Worm (Caenorhabditis elegans) whole organism, L4 larva: ENCODE data around the gene gei-15.
A peak's percentile ranks its signal among the peaks of the same experiment; 100 is the strongest.

Experiments used
- F26F4.8 ChIP-seq: fragments of 200-800 bp; sonication (Bioruptor generic); conservative IDR thresholded peaks from 2 replicates; pipeline ENCODE4 v1.3.6; 2022; ENCODE audit warnings: missing genetic modification characterization, missing compliant biosample characterization
- F44E2.7 ChIP-seq: fragments of 200-800 bp; sonication (Bioruptor generic); IDR thresholded peaks from 2 replicates; pipeline ENCODE4 v2.1.2; 2022; ENCODE audit warnings: missing genetic modification characterization, missing compliant biosample characterization
- R02D3.7 ChIP-seq: fragments of 150-350 bp; sonication (generic microtip); optimal IDR thresholded peaks from 3 replicates; lab custom pipeline; 2014; ENCODE audit warnings: missing biosample characterization, missing genetic modification characterization
- T26A8.4 ChIP-seq: fragments of 200-800 bp; sonication (Bioruptor generic); IDR thresholded peaks from 2 replicates; pipeline ENCODE4 v1.3.6; 2022; ENCODE audit warnings: missing genetic modification characterization, missing compliant biosample characterization
- Y75B8A.6 ChIP-seq: fragments of 200-800 bp; sonication (Bioruptor generic); IDR thresholded peaks from 2 replicates; pipeline ENCODE4 v1.3.6; 2022; ENCODE audit warnings: missing genetic modification reagents, missing genetic modification characterization, missing compliant biosample characterization
- ZK546.5 ChIP-seq, 2 experiments: sonication (generic microtip); optimal IDR thresholded peaks; 2 replicates each; lab custom pipeline; 2017; ENCODE audit warnings: missing biosample characterization in 2 of 2, missing genetic modification characterization in 2 of 2
- aly-2 ChIP-seq: sonication (generic microtip); optimal IDR thresholded peaks from 2 replicates; lab custom pipeline; 2018; ENCODE audit warnings: missing biosample characterization, missing genetic modification characterization
- ama-1 ChIP-seq: fragments of 150-350 bp; optimal IDR thresholded peaks from 2 replicates; lab custom pipeline; 2014; ENCODE audit warnings: inconsistent platforms, mixed read lengths
- arid-1 ChIP-seq: fragments of 200-800 bp; sonication (Bioruptor generic); conservative IDR thresholded peaks from 2 replicates; pipeline ENCODE4 v1.3.6; 2022; ENCODE audit warnings: missing genetic modification reagents, missing genetic modification characterization, missing compliant biosample characterization
- attf-4 ChIP-seq: sonication (generic microtip); optimal IDR thresholded peaks from 3 replicates; lab custom pipeline; 2017; ENCODE audit warnings: missing biosample characterization, missing genetic modification characterization
- ceh-28 ChIP-seq: fragments of 150-350 bp; optimal IDR thresholded peaks from 2 replicates; lab custom pipeline; 2014; ENCODE audit warnings: missing biosample characterization, missing genetic modification reagents, missing genetic modification characterization
- ceh-32 ChIP-seq: sonication (generic microtip); optimal IDR thresholded peaks from 2 replicates; lab custom pipeline; 2016; ENCODE audit warnings: mild to moderate bottlenecking, missing genetic modification characterization, missing compliant biosample characterization; ENCODE audit not compliant: poor library complexity
- ceh-44 ChIP-seq: fragments of 200-800 bp; sonication (Bioruptor generic); IDR thresholded peaks from 2 replicates; pipeline ENCODE4 v1.3.6; 2022; ENCODE audit warnings: missing genetic modification reagents, missing genetic modification characterization, missing compliant biosample characterization
- ceh-62 ChIP-seq: sonication (generic microtip); optimal IDR thresholded peaks from 2 replicates; lab custom pipeline; 2017; ENCODE audit warnings: missing biosample characterization, missing genetic modification characterization
- daf-12 ChIP-seq: fragments of 150-350 bp; optimal IDR thresholded peaks from 2 replicates; lab custom pipeline; 2014; ENCODE audit warnings: missing biosample characterization, missing genetic modification reagents, missing genetic modification characterization
- daf-16 ChIP-seq, 3 experiments: sonication (generic microtip); optimal IDR thresholded peaks; 2 replicates each; lab custom pipeline; 2016 to 2017; ENCODE audit warnings: missing genetic modification characterization in 3 of 3, missing genetic modification reagents in 3 of 3, mild to moderate bottlenecking in 2 of 3, missing compliant biosample characterization in 2 of 3, missing biosample characterization in 1 of 3, moderate library complexity in 1 of 3
- daf-19 ChIP-seq: fragments of 200-800 bp; sonication (Bioruptor generic); conservative IDR thresholded peaks from 2 replicates; pipeline ENCODE4 v1.3.6; 2022; ENCODE audit warnings: missing genetic modification characterization, missing compliant biosample characterization
- dmd-6 ChIP-seq: fragments of 200-800 bp; sonication (Bioruptor generic); IDR thresholded peaks from 2 replicates; pipeline ENCODE4 v1.3.6; 2022; ENCODE audit warnings: missing genetic modification reagents, missing genetic modification characterization, missing compliant biosample characterization
- dmd-8 ChIP-seq: fragments of 200-800 bp; sonication (Bioruptor generic); IDR thresholded peaks from 2 replicates; pipeline ENCODE4 v1.3.6; 2022; ENCODE audit warnings: missing genetic modification characterization, missing compliant biosample characterization
- dve-1 ChIP-seq: sonication (generic microtip); optimal IDR thresholded peaks from 2 replicates; lab custom pipeline; 2017; ENCODE audit warnings: antibody characterized with exemption, mild to moderate bottlenecking, missing genetic modification characterization, missing compliant biosample characterization; ENCODE audit not compliant: insufficient read depth
- egl-27 ChIP-seq: sonication (generic microtip); optimal IDR thresholded peaks from 3 replicates; lab custom pipeline; 2017; ENCODE audit warnings: missing biosample characterization, missing genetic modification reagents, missing genetic modification characterization
- hlh-11 ChIP-seq: fragments of 200-800 bp; sonication (Bioruptor generic); optimal IDR thresholded peaks from 2 replicates; lab custom pipeline; 2018; ENCODE audit warnings: mild to moderate bottlenecking, missing genetic modification characterization, missing compliant biosample characterization
- hmg-1.1 ChIP-seq: fragments of 200-800 bp; sonication (Bioruptor generic); IDR thresholded peaks from 2 replicates; pipeline ENCODE4 v1.3.6; 2022; ENCODE audit warnings: missing genetic modification reagents, missing genetic modification characterization, missing compliant biosample characterization
- jun-1 ChIP-seq: fragments of 150-350 bp; optimal IDR thresholded peaks from 2 replicates; lab custom pipeline; 2014; ENCODE audit warnings: missing biosample characterization, missing genetic modification reagents, missing genetic modification characterization
- lim-7 ChIP-seq: fragments of 200-800 bp; sonication (Bioruptor generic); IDR thresholded peaks from 2 replicates; pipeline ENCODE4 v1.3.6; 2022; ENCODE audit warnings: missing genetic modification characterization, missing compliant biosample characterization
- madf-5 ChIP-seq, 2 experiments: fragments of 200-800 bp; sonication (Bioruptor generic); IDR thresholded peaks; 2 replicates each; pipeline ENCODE4 v1.3.6; 2022; ENCODE audit warnings: missing compliant biosample characterization in 2 of 2, missing genetic modification characterization in 2 of 2
- mdl-1 ChIP-seq, 2 experiments: fragments of 150-350 bp in 1 of 2; sonication (generic microtip) in 1 of 2; optimal IDR thresholded peaks; 2 replicates each; lab custom pipeline; 2014 to 2017; ENCODE audit warnings: missing biosample characterization in 2 of 2, missing genetic modification characterization in 2 of 2
- mep-1 ChIP-seq: fragments of 150-350 bp; sonication (generic microtip); optimal IDR thresholded peaks from 3 replicates; lab custom pipeline; 2014; ENCODE audit warnings: missing biosample characterization, missing genetic modification characterization
- mes-2 ChIP-seq: sonication (generic microtip); optimal IDR thresholded peaks from 2 replicates; lab custom pipeline; 2016; ENCODE audit warnings: missing genotype, mild to moderate bottlenecking, missing genetic modification characterization, missing compliant biosample characterization; ENCODE audit not compliant: poor library complexity, severe bottlenecking
- mxl-2 ChIP-seq: fragments of 200-800 bp; sonication (Bioruptor generic); conservative IDR thresholded peaks from 2 replicates; pipeline ENCODE4 v1.3.6; 2022; ENCODE audit warnings: missing genetic modification reagents, missing genetic modification characterization, missing compliant biosample characterization
- mxl-3 ChIP-seq: fragments of 200-800 bp; sonication (Bioruptor generic); optimal IDR thresholded peaks from 2 replicates; lab custom pipeline; 2018; ENCODE audit warnings: mild to moderate bottlenecking, missing genetic modification characterization, missing compliant biosample characterization
- nhr-237 ChIP-seq: sonication (generic microtip); optimal IDR thresholded peaks from 2 replicates; lab custom pipeline; 2017; ENCODE audit warnings: missing biosample characterization, missing genetic modification characterization
- nhr-42 ChIP-seq: fragments of 200-800 bp; sonication (Bioruptor generic); IDR thresholded peaks from 2 replicates; pipeline ENCODE4 v1.3.6; 2022; ENCODE audit warnings: missing genetic modification characterization, missing compliant biosample characterization
- nhr-48 ChIP-seq: sonication (generic microtip); optimal IDR thresholded peaks from 2 replicates; lab custom pipeline; 2016; ENCODE audit warnings: mild to moderate bottlenecking, missing genetic modification characterization, missing compliant biosample characterization
- nhr-6 ChIP-seq: fragments of 150-350 bp; optimal IDR thresholded peaks from 2 replicates; lab custom pipeline; 2014; ENCODE audit warnings: missing biosample characterization, missing genetic modification characterization
- nhr-76 ChIP-seq: fragments of 150-350 bp; optimal IDR thresholded peaks from 2 replicates; lab custom pipeline; 2014; ENCODE audit warnings: missing biosample characterization, missing genetic modification characterization
- nhr-77 ChIP-seq: fragments of 150-350 bp; optimal IDR thresholded peaks from 2 replicates; lab custom pipeline; 2014; ENCODE audit warnings: missing biosample characterization, missing genetic modification characterization
- php-3 ChIP-seq: fragments of 200-800 bp; sonication (Bioruptor generic); IDR thresholded peaks from 2 replicates; pipeline ENCODE4 v1.3.6; 2022; ENCODE audit warnings: missing genetic modification reagents, missing genetic modification characterization, missing compliant biosample characterization
- rbr-2 ChIP-seq: sonication (generic microtip); optimal IDR thresholded peaks from 2 replicates; lab custom pipeline; 2016; ENCODE audit warnings: missing genotype, missing genetic modification characterization, missing compliant biosample characterization
- saeg-2 ChIP-seq: fragments of 200-800 bp; sonication (Bioruptor generic); IDR thresholded peaks from 2 replicates; pipeline ENCODE4 v1.3.6; 2022; ENCODE audit warnings: missing genetic modification reagents, missing genetic modification characterization, missing compliant biosample characterization
- sdz-12 ChIP-seq: fragments of 200-800 bp; sonication (Bioruptor generic); optimal IDR thresholded peaks from 2 replicates; lab custom pipeline; 2018; ENCODE audit warnings: mild to moderate bottlenecking, missing genetic modification characterization, missing compliant biosample characterization
- set-16 ChIP-seq: fragments of 200-800 bp; sonication (Bioruptor generic); IDR thresholded peaks from 2 replicates; pipeline ENCODE4 v1.3.6; 2022; ENCODE audit warnings: missing genetic modification reagents, missing genetic modification characterization, missing compliant biosample characterization
- snpc-1.2 ChIP-seq: fragments of 200-800 bp; sonication (Bioruptor generic); IDR thresholded peaks from 2 replicates; pipeline ENCODE4 v1.3.6; 2022; ENCODE audit warnings: missing genetic modification reagents, missing genetic modification characterization, missing compliant biosample characterization
- snpc-4 ChIP-seq: fragments of 150-350 bp; optimal IDR thresholded peaks from 2 replicates; lab custom pipeline; 2014; ENCODE audit warnings: missing biosample characterization, missing genetic modification characterization
- spr-1 ChIP-seq: sonication (generic microtip); optimal IDR thresholded peaks from 2 replicates; lab custom pipeline; 2016; ENCODE audit warnings: mild to moderate bottlenecking, missing genetic modification characterization, missing compliant biosample characterization
- spr-3 ChIP-seq: fragments of 200-800 bp; sonication (Bioruptor generic); optimal IDR thresholded peaks from 2 replicates; lab custom pipeline; 2018; ENCODE audit warnings: mild to moderate bottlenecking, missing genetic modification characterization, missing compliant biosample characterization
- tag-97 ChIP-seq: fragments of 200-800 bp; sonication (Bioruptor generic); IDR thresholded peaks from 2 replicates; pipeline ENCODE4 v1.3.6; 2022; ENCODE audit warnings: missing genetic modification characterization, missing compliant biosample characterization
- tra-1 ChIP-seq: fragments of 200-800 bp; sonication (Bioruptor generic); IDR thresholded peaks from 2 replicates; pipeline ENCODE4 v1.3.6; 2022; ENCODE audit warnings: missing genetic modification reagents, missing genetic modification characterization, missing compliant biosample characterization
- zip-11 ChIP-seq: fragments of 200-800 bp; sonication (Bioruptor generic); IDR thresholded peaks from 2 replicates; pipeline ENCODE4 v1.3.6; 2022; ENCODE audit warnings: missing genetic modification characterization, missing compliant biosample characterization
- ztf-11 ChIP-seq: fragments of 150-350 bp; optimal IDR thresholded peaks from 2 replicates; lab custom pipeline; 2014; ENCODE audit warnings: missing biosample characterization, missing genetic modification characterization
- ztf-7 ChIP-seq: fragments of 150-350 bp; optimal IDR thresholded peaks from 2 replicates; lab custom pipeline; 2014; ENCODE audit warnings: missing biosample characterization, missing genetic modification characterization

Gene gei-15

DNA sequence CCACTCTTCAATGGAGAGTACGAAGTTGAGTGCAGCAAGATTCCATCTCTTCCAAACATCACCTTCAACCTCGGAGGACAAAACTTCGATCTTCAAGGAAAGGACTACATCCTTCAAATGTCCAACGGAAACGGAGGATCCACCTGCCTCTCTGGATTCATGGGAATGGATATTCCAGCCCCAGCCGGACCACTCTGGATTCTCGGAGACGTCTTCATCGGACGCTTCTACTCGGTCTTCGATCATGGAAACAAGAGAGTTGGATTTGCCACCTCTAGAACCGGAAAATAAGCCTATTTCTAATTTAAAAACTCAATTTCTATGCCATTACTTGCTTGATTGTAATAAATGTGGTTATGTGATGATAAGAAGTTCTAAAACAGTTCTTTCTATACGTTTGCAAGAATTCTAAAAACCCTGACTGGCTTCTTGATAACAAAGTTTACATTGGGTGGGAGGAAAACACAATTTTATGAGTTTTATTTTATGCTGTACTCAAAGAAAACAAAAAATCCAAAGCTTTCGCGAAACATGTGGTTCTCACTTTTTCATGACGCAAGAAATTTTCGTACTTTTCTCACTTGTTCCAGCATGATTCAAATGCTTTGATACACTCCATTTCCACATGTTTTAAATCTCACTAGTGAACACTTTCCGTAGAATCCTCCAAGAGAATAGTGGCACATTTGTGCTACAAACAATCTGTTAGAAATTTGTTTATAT, 30.6 kb downstream of the gei-15 start:
- no peak for TF ChIP-seq madf-5 (GFP tag; IDR thresholded peaks at IDR 0.05; lab: Robert Waterston, UW)
- no peak for TF ChIP-seq ZK546.5 (tag; optimal IDR thresholded peaks at IDR 0.05; lab: Kevin White, UChicago)
- no peak for TF ChIP-seq rbr-2 (tag; lab: Kevin White, UChicago)
- TF ChIP-seq attf-4 (tag; lab: Kevin White, UChicago): no peak
- no peak for TF ChIP-seq mxl-3 (GFP tag; lab: Kevin White, UChicago)
- TF ChIP-seq arid-1: no peak
- peak; percentile 74 for TF ChIP-seq mep-1 (tag; lab: Kevin White, UChicago)
- TF ChIP-seq ama-1 (lab: Kevin White, UChicago): no peak
- TF ChIP-seq mes-2: no peak
- TF ChIP-seq daf-19: no peak
- TF ChIP-seq dmd-6 (GFP tag; lab: Robert Waterston, UW): peak; percentile 50
- TF ChIP-seq nhr-48 (tag; lab: Kevin White, UChicago): no peak
- no peak for TF ChIP-seq tag-97 (GFP tag; lab: Robert Waterston, UW)
- peak; percentile 65 for TF ChIP-seq hlh-11 (tag; lab: Kevin White, UChicago)
- TF ChIP-seq F26F4.8 (GFP tag; lab: Robert Waterston, UW): no peak
- peak; percentile 45; the same call in 1 of the 2 replicates for TF ChIP-seq T26A8.4
- TF ChIP-seq nhr-6: no peak
- TF ChIP-seq daf-16 (GFP tag; optimal IDR thresholded peaks at IDR 0.05; lab: Kevin White, UChicago): no peak
- TF ChIP-seq daf-16 (tag; optimal IDR thresholded peaks at IDR 0.05; lab: Kevin White, UChicago): peak; percentile 97
- TF ChIP-seq nhr-237 (tag; lab: Kevin White, UChicago): no peak
- no peak for TF ChIP-seq hmg-1.1 (GFP tag; lab: Robert Waterston, UW)
- no peak for TF ChIP-seq F44E2.7 (GFP tag; lab: Robert Waterston, UW)
- TF ChIP-seq daf-12 (tag; lab: Kevin White, UChicago): no peak
- TF ChIP-seq R02D3.7 (tag; lab: Kevin White, UChicago): no peak
- TF ChIP-seq snpc-4: no peak
- no peak for TF ChIP-seq egl-27 (tag; lab: Kevin White, UChicago)
- TF ChIP-seq ztf-7 (tag; lab: Kevin White, UChicago): peak; percentile 68
- no peak for TF ChIP-seq sdz-12 (GFP tag; lab: Kevin White, UChicago)
- TF ChIP-seq snpc-1.2 (GFP tag; lab: Robert Waterston, UW): no peak
- TF ChIP-seq ceh-62 (tag; lab: Kevin White, UChicago): no peak
- no peak for TF ChIP-seq nhr-42 (GFP tag; lab: Robert Waterston, UW)
- no peak for TF ChIP-seq lim-7 (GFP tag; lab: Robert Waterston, UW)
- TF ChIP-seq mdl-1 (tag; optimal IDR thresholded peaks at IDR 0.05; lab: Kevin White, UChicago): no peak
- TF ChIP-seq zip-11 (GFP tag; lab: Robert Waterston, UW): no peak
- no peak for TF ChIP-seq aly-2
- no peak for TF ChIP-seq spr-3 (GFP tag; lab: Kevin White, UChicago)
- no peak for TF ChIP-seq ceh-28
- peak; percentile 64; the same call in 1 of the 2 replicates for TF ChIP-seq php-3 (GFP tag; lab: Robert Waterston, UW)
- peak; percentile 75 for TF ChIP-seq nhr-77 (tag; lab: Kevin White, UChicago)
- TF ChIP-seq saeg-2 (GFP tag; lab: Robert Waterston, UW): no peak
- TF ChIP-seq dmd-8 (GFP tag; lab: Robert Waterston, UW): no peak
- no peak for TF ChIP-seq ztf-11 (tag; lab: Kevin White, UChicago)
- no peak for TF ChIP-seq Y75B8A.6
- TF ChIP-seq tra-1: no peak
- TF ChIP-seq ceh-32 (tag; lab: Kevin White, UChicago): no peak
- TF ChIP-seq jun-1: no peak
- TF ChIP-seq nhr-76: no peak
- peak; percentile 80 for TF ChIP-seq dve-1
- TF ChIP-seq set-16 (GFP tag; lab: Robert Waterston, UW): no peak
- TF ChIP-seq ceh-44 (GFP tag; lab: Robert Waterston, UW): no peak
- no peak for TF ChIP-seq spr-1 (tag; lab: Kevin White, UChicago)
- TF ChIP-seq mxl-2 (GFP tag; lab: Robert Waterston, UW): no peak
